Worm (Caenorhabditis elegans) whole organism, dauer: ENCODE data around the gene K01A12.4.

Source experiments
- unc-62 ChIP-seq: sonication (generic microtip); optimal IDR thresholded peaks from 2 replicates; lab custom pipeline; 2017; ENCODE audit warnings: missing biosample characterization, missing genetic modification reagents, missing genetic modification characterization

The K01A12.4 gene

ce11 chrX:8643817-8644216 lies 33.1 kb downstream of the K01A12.4 start, which contains the start of gene stg-2:
Gene stg-2, minus strand, starts transcription at chrX:8643917.
- no peak for TF ChIP-seq unc-62 (GFP tag; lab: Kevin White, UChicago)

ce11 chrX:8646287-8646686 lies 35.6 kb downstream of the K01A12.4 start:
- TF ChIP-seq unc-62 (GFP tag; lab: Kevin White, UChicago), result no peak

- no peak for TF ChIP-seq unc-62 (GFP tag; lab: Kevin White, UChicago)
Observed at ce11 chrX:8646997-8647396, 36.3 kb downstream of the K01A12.4 start, which contains the start of gene F12D9.2. Gene F12D9.2, minus strand, starts transcription at chrX:8647097.

ce11 chrX:8648582-8648981 lies 37.9 kb downstream of the K01A12.4 start:
- TF ChIP-seq unc-62 (GFP tag; lab: Kevin White, UChicago), result no peak

ce11 chrX:8650535-8650934 lies 39.8 kb downstream of the K01A12.4 start:
- TF ChIP-seq unc-62 (GFP tag; lab: Kevin White, UChicago), result no peak

ce11 chrX:8656019-8656418 lies 45.3 kb downstream of the K01A12.4 start:
- no peak for TF ChIP-seq unc-62 (GFP tag; lab: Kevin White, UChicago)

- no peak for TF ChIP-seq unc-62 (GFP tag; lab: Kevin White, UChicago)
Observed at ce11 chrX:8659521-8659920, 48.8 kb downstream of the K01A12.4 start.

ce11 chrX:8660319-8660718 lies 49.6 kb downstream of the K01A12.4 start, which contains the start of gene rig-1:
Gene rig-1, plus strand, starts transcription at chrX:8660619.
- no peak for TF ChIP-seq unc-62 (GFP tag; lab: Kevin White, UChicago)

- no peak for TF ChIP-seq unc-62 (GFP tag; lab: Kevin White, UChicago)
Observed at ce11 chrX:8660909-8661308, 50.2 kb downstream of the K01A12.4 start.
